Fruit fly (Drosophila melanogaster): ENCODE results near the gene Nf-YC.

Gene Nf-YC

dm6 chrX:6804485-6805295 is 16.0 kb downstream of the Nf-YC start:
- TF ChIP-seq kay (GFP tag; ENCODE audit: borderline replicate concordance) (no peak), CG7045 (GFP tag; optimal IDR thresholded peaks at IDR 0.05) (peak; percentile 42), CG33017 (tag; optimal IDR thresholded peaks at IDR 0.05) (peak; percentile 90), cnc (optimal IDR thresholded peaks at IDR 0.05) (no peak), Clk (GFP tag; optimal IDR thresholded peaks at IDR 0.05) (peak; percentile 42), Crg-1 (GFP tag; optimal IDR thresholded peaks at IDR 0.05) (peak; percentile 80), CG11617 (GFP tag; optimal IDR thresholded peaks at IDR 0.05) (peak; percentile 71), tj (GFP tag; optimal IDR thresholded peaks at IDR 0.05) (peak; percentile 38), Mnt (GFP tag; optimal IDR thresholded peaks at IDR 0.05) (peak; percentile 71), bab1 (GFP tag; optimal IDR thresholded peaks at IDR 0.05) (peak; percentile 89), CG7101 (tag; optimal IDR thresholded peaks at IDR 0.05) (peak; percentile 93), CG1620 (GFP tag; optimal IDR thresholded peaks at IDR 0.05) (no peak), ovo (GFP tag; optimal IDR thresholded peaks at IDR 0.05) (peak; percentile 80), Hr96 (GFP tag; optimal IDR thresholded peaks at IDR 0.05) (peak; percentile 66), toe (GFP tag; optimal IDR thresholded peaks at IDR 0.05) (peak; percentile 64), pad (GFP tag; optimal IDR thresholded peaks at IDR 0.05) (peak; percentile 84), CG5204 (GFP tag; optimal IDR thresholded peaks at IDR 0.05) (peak; percentile 72), cic (GFP tag; optimal IDR thresholded peaks at IDR 0.05) (peak; percentile 3), CG14711 (tag; optimal IDR thresholded peaks at IDR 0.05) (peak; percentile 81), CG12768 (GFP tag; optimal IDR thresholded peaks at IDR 0.05) (peak; percentile 64)

DNA sequence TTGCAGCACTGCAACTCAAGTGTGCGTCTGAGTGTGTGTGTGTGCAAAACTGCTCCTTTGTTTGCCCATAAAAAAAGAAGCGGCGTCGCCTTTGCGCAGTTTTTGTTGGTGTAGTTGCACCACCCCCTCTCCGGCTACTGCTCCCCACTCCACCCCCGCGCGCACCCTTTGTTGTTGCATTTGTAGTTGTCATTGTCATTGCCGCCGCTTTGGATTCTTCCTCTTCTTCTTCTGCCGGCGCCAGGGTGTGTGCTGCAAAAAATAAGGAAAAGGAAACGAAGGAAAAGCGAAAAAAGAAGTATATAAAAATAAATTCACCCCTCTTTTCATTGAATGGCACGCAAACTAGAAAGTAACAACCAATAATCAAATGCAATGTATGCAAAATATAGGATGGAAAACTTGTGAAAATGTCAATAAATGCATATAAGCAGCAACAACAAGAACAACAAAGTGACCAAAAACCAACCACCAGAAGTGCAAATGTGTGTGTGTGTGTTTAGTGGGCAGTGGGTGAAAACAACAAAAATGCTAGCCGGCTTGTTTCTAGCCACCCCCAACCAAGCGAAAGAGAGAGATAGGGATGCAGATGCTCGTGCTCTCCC is 16.7 kb downstream of the Nf-YC start:
- TF ChIP-seq CG11617 (GFP tag; optimal IDR thresholded peaks at IDR 0.05) (no peak), CG7101 (tag; optimal IDR thresholded peaks at IDR 0.05) (no peak), Mnt (GFP tag; optimal IDR thresholded peaks at IDR 0.05) (no peak), toe (GFP tag; optimal IDR thresholded peaks at IDR 0.05) (no peak), ovo (GFP tag; optimal IDR thresholded peaks at IDR 0.05) (no peak), CG1620 (GFP tag; optimal IDR thresholded peaks at IDR 0.05) (no peak), kay (GFP tag; ENCODE audit: borderline replicate concordance) (no peak), pad (GFP tag; optimal IDR thresholded peaks at IDR 0.05) (no peak), bab1 (GFP tag; optimal IDR thresholded peaks at IDR 0.05) (no peak), CG5204 (GFP tag; optimal IDR thresholded peaks at IDR 0.05) (no peak), CG12768 (GFP tag; optimal IDR thresholded peaks at IDR 0.05) (no peak), CG14711 (tag; optimal IDR thresholded peaks at IDR 0.05) (no peak), CG7045 (GFP tag; optimal IDR thresholded peaks at IDR 0.05) (no peak), Hr96 (GFP tag; optimal IDR thresholded peaks at IDR 0.05) (no peak), cic (GFP tag; optimal IDR thresholded peaks at IDR 0.05) (no peak), Clk (GFP tag; optimal IDR thresholded peaks at IDR 0.05) (no peak)

DNA sequence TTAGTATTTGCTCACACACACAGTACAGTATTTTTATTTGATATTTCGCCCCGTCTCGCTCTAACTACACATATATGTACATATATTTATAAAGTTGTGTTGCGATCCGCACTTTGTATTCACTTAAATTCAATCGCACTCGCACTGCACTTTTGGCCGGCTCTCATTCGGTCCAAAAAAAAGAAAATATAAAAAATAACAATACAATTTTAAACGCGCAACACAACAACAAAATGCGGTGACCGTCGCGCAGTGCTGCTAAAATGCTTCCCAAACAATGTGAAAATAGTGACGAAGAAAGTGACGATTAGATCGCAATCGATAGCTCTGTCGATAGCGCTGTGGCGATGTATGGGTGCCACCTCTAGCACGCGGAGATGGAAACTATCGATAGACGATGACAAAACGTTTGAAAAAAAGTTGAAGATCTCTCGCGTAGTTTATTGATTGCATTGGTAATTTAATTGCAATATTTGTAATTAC is 17.4 kb downstream of the Nf-YC start, which contains the start of the genes C3G and pod1:
Gene C3G (minus strand): TSS at position 282 of the 483 bp plus-strand sequence.
Gene pod1 (plus strand): TSS at position 373 of the 483 bp plus-strand sequence.
- TF ChIP-seq CG11617 (GFP tag; optimal IDR thresholded peaks at IDR 0.05) (no peak), CG14711 (tag; optimal IDR thresholded peaks at IDR 0.05) (no peak), pad (GFP tag; optimal IDR thresholded peaks at IDR 0.05) (no peak), ovo (GFP tag; optimal IDR thresholded peaks at IDR 0.05) (peak; percentile 67), CG5204 (GFP tag; optimal IDR thresholded peaks at IDR 0.05) (peak; percentile 13), CG7045 (GFP tag; optimal IDR thresholded peaks at IDR 0.05) (no peak), toe (GFP tag; optimal IDR thresholded peaks at IDR 0.05) (peak; percentile 63), Mnt (GFP tag; optimal IDR thresholded peaks at IDR 0.05) (peak; percentile 71), tj (GFP tag; optimal IDR thresholded peaks at IDR 0.05) (peak; percentile 24), bab1 (GFP tag; optimal IDR thresholded peaks at IDR 0.05) (peak; percentile 77), Hr96 (GFP tag; optimal IDR thresholded peaks at IDR 0.05) (peak; percentile 39), cic (GFP tag; optimal IDR thresholded peaks at IDR 0.05) (peak; percentile 3), CG1620 (GFP tag; optimal IDR thresholded peaks at IDR 0.05) (peak; percentile 79), Crg-1 (GFP tag; optimal IDR thresholded peaks at IDR 0.05) (peak; percentile 17), CG7101 (tag; optimal IDR thresholded peaks at IDR 0.05) (peak; percentile 30), Clk (GFP tag; optimal IDR thresholded peaks at IDR 0.05) (no peak), CG12768 (GFP tag; optimal IDR thresholded peaks at IDR 0.05) (no peak), CG33017 (tag; optimal IDR thresholded peaks at IDR 0.05) (peak; percentile 9)

- TF ChIP-seq CG5204 (GFP tag; optimal IDR thresholded peaks at IDR 0.05) (no peak), CG11617 (GFP tag; optimal IDR thresholded peaks at IDR 0.05) (no peak), CG7045 (GFP tag; optimal IDR thresholded peaks at IDR 0.05) (no peak), ovo (GFP tag; optimal IDR thresholded peaks at IDR 0.05) (no peak), pad (GFP tag; optimal IDR thresholded peaks at IDR 0.05) (no peak), toe (GFP tag; optimal IDR thresholded peaks at IDR 0.05) (no peak), CG1620 (GFP tag; optimal IDR thresholded peaks at IDR 0.05) (no peak), tj (GFP tag; optimal IDR thresholded peaks at IDR 0.05) (no peak), CG7101 (tag; optimal IDR thresholded peaks at IDR 0.05) (no peak), kay (GFP tag; ENCODE audit: borderline replicate concordance) (no peak), Mnt (GFP tag; optimal IDR thresholded peaks at IDR 0.05) (no peak), Crg-1 (GFP tag; optimal IDR thresholded peaks at IDR 0.05) (no peak), cic (GFP tag; optimal IDR thresholded peaks at IDR 0.05) (no peak), Hr96 (GFP tag; optimal IDR thresholded peaks at IDR 0.05) (no peak), CG33017 (tag; optimal IDR thresholded peaks at IDR 0.05) (no peak)
These were observed 18.2 kb downstream of the Nf-YC start for dm6 chrX:6802376-6803080.

Measured in whole organism, adult.